Worm (Caenorhabditis elegans): ENCODE measurements around the gene nhr-189.

ce11 chrV:3832661-3833060, 27.4 kb downstream of the nhr-189 start:
- TF ChIP-seq nfya-1 (tag; optimal IDR thresholded peaks at IDR 0.05; ENCODE audit: borderline replicate concordance, insufficient read depth) (no peak), pha-4 (tag; optimal IDR thresholded peaks at IDR 0.05) (no peak)
